Fruit fly (Drosophila melanogaster) whole organism, embryonic: ENCODE measurements around the gene bys.

Experiments
- BEAF-32 ChIP-seq: fragments of 200-800 bp; sonication (Bioruptor generic); optimal IDR thresholded peaks from 3 replicates; lab custom pipeline; 2017; ENCODE audit warnings: missing biosample characterization, missing genetic modification characterization, mild to moderate bottlenecking, moderate library complexity, missing genetic modification reagents
- Bteb2 ChIP-seq: fragments of 200-800 bp; sonication (Bioruptor generic); optimal IDR thresholded peaks from 2 replicates; lab custom pipeline; 2016; ENCODE audit warnings: missing biosample characterization, missing genetic modification characterization
- CG10274 ChIP-seq: fragments of 200-800 bp; sonication (Bioruptor generic); optimal IDR thresholded peaks from 3 replicates; lab custom pipeline; 2017; ENCODE audit warnings: missing biosample characterization, mild to moderate bottlenecking, missing genetic modification characterization
- CG10321 ChIP-seq: fragments of 200-800 bp; sonication (Bioruptor generic); IDR thresholded peaks from 2 replicates; pipeline ENCODE4 v1.3.6; 2022; ENCODE audit warnings: missing biosample characterization, missing genetic modification characterization
- CG10431 ChIP-seq: fragments of 200-800 bp; sonication (Bioruptor generic); optimal IDR thresholded peaks from 3 replicates; lab custom pipeline; 2018; ENCODE audit warnings: missing biosample characterization, mild to moderate bottlenecking, missing genetic modification characterization
- CG11398 ChIP-seq: fragments of 200-800 bp; sonication (Bioruptor generic); optimal IDR thresholded peaks from 2 replicates; lab custom pipeline; 2016; ENCODE audit warnings: missing biosample characterization, missing genetic modification characterization
- CG11560 ChIP-seq: fragments of 200-800 bp; sonication (Bioruptor generic); IDR thresholded peaks from 3 replicates; pipeline ENCODE4 v1.3.6; 2022; ENCODE audit warnings: missing biosample characterization, missing genetic modification characterization
- CG11723 ChIP-seq: fragments of 200-800 bp; sonication (Bioruptor generic); optimal IDR thresholded peaks from 2 replicates; lab custom pipeline; 2017; ENCODE audit warnings: missing biosample characterization, mild to moderate bottlenecking, missing genetic modification characterization
- CG12659 ChIP-seq: fragments of 200-800 bp; sonication (Bioruptor generic); optimal IDR thresholded peaks from 3 replicates; lab custom pipeline; 2017; ENCODE audit warnings: mild to moderate bottlenecking, missing biosample characterization, missing genetic modification reagents, missing genetic modification characterization
- CG12769 ChIP-seq: fragments of 200-800 bp; sonication (Bioruptor generic); optimal IDR thresholded peaks from 2 replicates; lab custom pipeline; 2019; ENCODE audit warnings: missing biosample characterization, mild to moderate bottlenecking, missing genetic modification characterization, moderate library complexity
- CG14860 ChIP-seq: fragments of 200-800 bp; sonication (Bioruptor generic); IDR thresholded peaks from 3 replicates; pipeline ENCODE4 v1.3.6; 2022; ENCODE audit warnings: missing biosample characterization, missing genetic modification characterization; ENCODE audit not compliant: partially characterized antibody
- CG16863 ChIP-seq: fragments of 200-800 bp; sonication (Bioruptor generic); optimal IDR thresholded peaks from 3 replicates; lab custom pipeline; 2016; ENCODE audit warnings: missing biosample characterization, missing genetic modification characterization
- CG17829 ChIP-seq: fragments of 200-800 bp; optimal IDR thresholded peaks from 2 replicates; lab custom pipeline; 2019; ENCODE audit warnings: missing biosample characterization, mild to moderate bottlenecking, missing genetic modification characterization, moderate library complexity
- CG2129 ChIP-seq: fragments of 200-800 bp; sonication (Bioruptor generic); IDR thresholded peaks from 2 replicates; pipeline ENCODE4 v1.3.6; 2022; ENCODE audit warnings: missing biosample characterization, missing genetic modification characterization; ENCODE audit not compliant: partially characterized antibody
- CG30403 ChIP-seq: fragments of 200-800 bp; sonication (Bioruptor generic); optimal IDR thresholded peaks from 3 replicates; lab custom pipeline; 2016; ENCODE audit warnings: missing biosample characterization, missing genetic modification characterization
- CG31224 ChIP-seq: fragments of 200-800 bp; sonication (Bioruptor generic); IDR thresholded peaks from 2 replicates; pipeline ENCODE4 v1.3.6; 2022; ENCODE audit warnings: missing biosample characterization, missing genetic modification characterization
- CG34422 ChIP-seq: fragments of 200-800 bp; sonication (Bioruptor generic); IDR thresholded peaks from 3 replicates; pipeline ENCODE4 v1.3.6; 2022; ENCODE audit warnings: missing biosample characterization, missing genetic modification characterization
- CG4404 ChIP-seq: fragments of 200-800 bp; sonication (Bioruptor generic); IDR thresholded peaks from 2 replicates; pipeline ENCODE4 v1.3.6; 2022; ENCODE audit warnings: missing biosample characterization, missing genetic modification characterization
- CG4820 ChIP-seq: fragments of 200-800 bp; sonication (Bioruptor generic); optimal IDR thresholded peaks from 3 replicates; lab custom pipeline; 2016; ENCODE audit warnings: missing biosample characterization, missing genetic modification characterization
- CG8290 ChIP-seq, 3 experiments: fragments of 200-800 bp; sonication (Bioruptor generic); optimal IDR thresholded peaks; 2 replicates each; lab custom pipeline; 2016 to 2019; ENCODE audit warnings: missing biosample characterization in 3 of 3, missing genetic modification characterization in 3 of 3, mild to moderate bottlenecking in 2 of 3, moderate library complexity in 1 of 3
- CG8478 ChIP-seq: fragments of >200 bp; optimal IDR thresholded peaks from 2 replicates; lab custom pipeline; 2018
- D ChIP-seq, 2 experiments: fragments of 200-800 bp in 1 of 2; fragments of >200 bp in 1 of 2; sonication (Bioruptor generic) in 1 of 2; optimal IDR thresholded peaks; 2 replicates in 1 of 2; 3 replicates in 1 of 2; lab custom pipeline; 2017; ENCODE audit warnings: mild to moderate bottlenecking in 1 of 2, missing biosample characterization in 1 of 2, missing genetic modification characterization in 1 of 2, missing genetic modification reagents in 1 of 2
- Dip3 ChIP-seq: fragments of 200-800 bp; sonication (Bioruptor generic); optimal IDR thresholded peaks from 3 replicates; lab custom pipeline; 2016; ENCODE audit warnings: missing biosample characterization, missing genetic modification characterization
- Dref ChIP-seq: fragments of 200-800 bp; sonication (Bioruptor generic); IDR thresholded peaks from 2 replicates; pipeline ENCODE4 v1.3.6; 2022; ENCODE audit warnings: missing biosample characterization, missing genetic modification characterization
- Ets97D ChIP-seq: fragments of 200-800 bp; sonication (Bioruptor generic); optimal IDR thresholded peaks from 3 replicates; lab custom pipeline; 2016; ENCODE audit warnings: missing biosample characterization, missing genetic modification characterization
- Fer2 ChIP-seq: fragments of 200-800 bp; sonication (Bioruptor generic); optimal IDR thresholded peaks from 2 replicates; lab custom pipeline; 2018; ENCODE audit warnings: missing biosample characterization, mild to moderate bottlenecking, missing genetic modification characterization, moderate library complexity
- Hr39 ChIP-seq: fragments of >200 bp; optimal IDR thresholded peaks from 2 replicates; lab custom pipeline; 2017
- Mad ChIP-seq: fragments of 200-800 bp; sonication (Bioruptor generic); optimal IDR thresholded peaks from 2 replicates; lab custom pipeline; 2016; ENCODE audit warnings: missing biosample characterization, missing genetic modification characterization
- Nf-YB ChIP-seq: fragments of 200-800 bp; sonication (Bioruptor generic); optimal IDR thresholded peaks from 3 replicates; lab custom pipeline; 2019; ENCODE audit warnings: missing biosample characterization, mild to moderate bottlenecking, missing genetic modification characterization, moderate library complexity
- Oaz ChIP-seq: fragments of 200-800 bp; sonication (Bioruptor generic); IDR thresholded peaks from 2 replicates; pipeline ENCODE4 v1.3.6; 2022; ENCODE audit warnings: missing biosample characterization, missing genetic modification characterization
- Scr ChIP-seq: fragments of 200-800 bp; sonication (Bioruptor generic); IDR thresholded peaks from 2 replicates; pipeline ENCODE4 v1.3.6; 2022; ENCODE audit warnings: missing biosample characterization, missing genetic modification characterization; ENCODE audit not compliant: partially characterized antibody
- Stat92E ChIP-seq, 3 experiments: fragments of >200 bp in 2 of 3; fragments of 200-800 bp in 1 of 3; sonication (Bioruptor generic) in 1 of 3; optimal IDR thresholded peaks; 2 replicates each; lab custom pipeline; 2017 to 2019; ENCODE audit warnings: missing biosample characterization in 3 of 3, missing genetic modification characterization in 3 of 3, mild to moderate bottlenecking in 1 of 3, moderate library complexity in 1 of 3
- al ChIP-seq: fragments of 200-800 bp; sonication (Bioruptor generic); IDR thresholded peaks from 2 replicates; pipeline ENCODE4 v1.3.6; 2022; ENCODE audit warnings: missing biosample characterization, missing genetic modification characterization
- bsh ChIP-seq, 2 experiments: fragments of 200-800 bp; sonication (Bioruptor generic); optimal IDR thresholded peaks; 2 replicates each; lab custom pipeline; 2017 to 2018; ENCODE audit warnings: mild to moderate bottlenecking in 2 of 2, missing biosample characterization in 2 of 2, missing genetic modification characterization in 2 of 2, moderate library complexity in 1 of 2
- chif ChIP-seq, 2 experiments: fragments of 200-800 bp; sonication (Bioruptor generic); optimal IDR thresholded peaks; 3 replicates each; lab custom pipeline; 2016; ENCODE audit warnings: missing biosample characterization in 2 of 2, missing genetic modification characterization in 2 of 2
- chn ChIP-seq: fragments of 200-800 bp; sonication (Bioruptor generic); optimal IDR thresholded peaks from 2 replicates; lab custom pipeline; 2016; ENCODE audit warnings: missing biosample characterization, missing genetic modification characterization
- grn ChIP-seq: fragments of 200-800 bp; sonication (Bioruptor generic); optimal IDR thresholded peaks from 3 replicates; lab custom pipeline; 2017; ENCODE audit warnings: missing biosample characterization, missing genetic modification characterization
- kay ChIP-seq: fragments of 200-800 bp; sonication (Bioruptor generic); optimal IDR thresholded peaks from 2 replicates; lab custom pipeline; 2016; ENCODE audit warnings: missing biosample characterization, missing genetic modification characterization
- ken ChIP-seq: fragments of 200-800 bp; sonication (Bioruptor generic); IDR thresholded peaks from 3 replicates; pipeline ENCODE4 v1.3.6; 2022; ENCODE audit warnings: missing biosample characterization, missing genetic modification characterization
- mirr ChIP-seq: fragments of 200-800 bp; sonication (Bioruptor generic); optimal IDR thresholded peaks from 3 replicates; lab custom pipeline; 2018; ENCODE audit warnings: missing biosample characterization, mild to moderate bottlenecking, missing genetic modification characterization
- pzg ChIP-seq: fragments of 200-800 bp; sonication (Bioruptor generic); optimal IDR thresholded peaks from 3 replicates; lab custom pipeline; 2018; ENCODE audit warnings: missing biosample characterization, mild to moderate bottlenecking, missing genetic modification characterization, moderate library complexity
- ro ChIP-seq: fragments of 200-800 bp; sonication (Bioruptor generic); IDR thresholded peaks from 2 replicates; pipeline ENCODE4 v1.3.6; 2022; ENCODE audit warnings: missing biosample characterization, missing genetic modification characterization
- scrt ChIP-seq: fragments of 200-800 bp; sonication (Bioruptor generic); optimal IDR thresholded peaks from 2 replicates; lab custom pipeline; 2018; ENCODE audit warnings: missing biosample characterization, mild to moderate bottlenecking, missing genetic modification characterization, moderate library complexity
- slou ChIP-seq: fragments of 200-800 bp; sonication (Bioruptor generic); optimal IDR thresholded peaks from 3 replicates; lab custom pipeline; 2016; ENCODE audit warnings: missing biosample characterization, missing genetic modification characterization
- stc ChIP-seq: fragments of 200-800 bp; sonication (Bioruptor generic); IDR thresholded peaks from 2 replicates; pipeline ENCODE4 v1.3.6; 2022; ENCODE audit warnings: missing biosample characterization, missing genetic modification characterization
- trem ChIP-seq: fragments of 200-800 bp; optimal IDR thresholded peaks from 3 replicates; lab custom pipeline; 2019; ENCODE audit warnings: missing biosample characterization, mild to moderate bottlenecking, missing genetic modification characterization, moderate library complexity
- wek ChIP-seq: fragments of 200-800 bp; sonication (Bioruptor generic); optimal IDR thresholded peaks from 3 replicates; lab custom pipeline; 2018; ENCODE audit warnings: missing biosample characterization, mild to moderate bottlenecking, missing genetic modification characterization, moderate library complexity
- zf30C ChIP-seq: fragments of 200-800 bp; sonication (Bioruptor generic); optimal IDR thresholded peaks from 3 replicates; lab custom pipeline; 2018; ENCODE audit warnings: missing biosample characterization, mild to moderate bottlenecking, missing genetic modification characterization

The bys gene

DNA sequence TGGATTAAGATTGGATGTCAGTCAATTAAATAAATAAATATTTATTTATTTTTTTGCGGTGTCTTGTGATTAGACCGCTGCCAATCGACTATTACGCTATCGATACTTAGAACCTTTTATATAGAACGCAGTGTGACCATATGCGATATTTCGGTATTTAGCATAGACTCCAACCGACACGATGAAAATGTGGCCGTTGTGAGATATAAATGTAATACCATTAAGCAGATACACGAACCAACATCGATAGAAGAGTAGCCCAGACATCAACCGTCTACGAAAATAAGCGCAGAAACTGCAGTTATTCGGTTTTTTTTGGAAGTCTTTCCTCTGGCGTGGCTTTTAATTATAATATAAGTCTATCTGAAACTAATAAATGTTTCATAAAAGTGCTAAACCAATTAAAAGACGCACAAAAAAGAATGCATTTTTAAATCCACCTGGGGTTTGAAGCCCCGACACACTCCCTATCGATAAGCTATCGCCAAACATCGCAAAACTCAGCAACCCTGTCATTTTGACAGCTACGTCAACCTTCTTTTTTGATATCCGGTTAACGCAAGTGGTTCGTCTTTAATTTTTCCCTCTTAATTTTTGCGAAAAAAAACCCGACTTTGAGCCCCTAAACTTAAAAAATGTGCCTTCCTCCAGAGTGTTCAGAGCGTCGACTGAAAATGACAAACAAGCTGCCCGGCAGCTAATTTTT, 31.7 kb downstream of the bys start, which contains the start of the genes Dhdds and RpS14a (continued):
- peak; percentile 41 for TF ChIP-seq scrt (GFP tag; lab: Kevin White, UChicago)
- peak; percentile 61 for TF ChIP-seq CG30403 (GFP tag; lab: Kevin White, UChicago)
- TF ChIP-seq CG12659 (GFP tag; lab: Kevin White, UChicago), result peak; percentile 86
- no peak for TF ChIP-seq CG12769
- TF ChIP-seq D (optimal IDR thresholded peaks at IDR 0.05; lab: Kevin White, UChicago), result no peak
- TF ChIP-seq D (GFP tag; optimal IDR thresholded peaks at IDR 0.05; lab: Kevin White, UChicago), result peak; percentile 62
- no peak for TF ChIP-seq kay
- TF ChIP-seq CG4404, result no peak
- peak; percentile 33 for TF ChIP-seq CG10274 (GFP tag; lab: Kevin White, UChicago)
- TF ChIP-seq CG8478 (lab: Kevin White, UChicago), result peak; percentile 86
- TF ChIP-seq wek (GFP tag; lab: Kevin White, UChicago), result peak; percentile 17
- no peak for TF ChIP-seq ro (GFP tag; lab: Robert Waterston, UW)
- TF ChIP-seq trem (tag; lab: Kevin White, UChicago), result peak; percentile 74
- TF ChIP-seq CG11398 (GFP tag; lab: Kevin White, UChicago), result peak; percentile 25
- TF ChIP-seq Hr39, result no peak
- TF ChIP-seq ken (GFP tag; lab: Robert Waterston, UW), result peak; percentile 4; the same call in 1 of the 3 replicates
- TF ChIP-seq mirr, result no peak
- TF ChIP-seq CG34422 (GFP tag; lab: Robert Waterston, UW), result peak; percentile 23; the same call in 1 of the 3 replicates
- peak; percentile 12 to 59 for TF ChIP-seq chif (GFP tag; optimal IDR thresholded peaks at IDR 0.05; lab: Kevin White, UChicago)
- no peak for TF ChIP-seq al (GFP tag; lab: Robert Waterston, UW)
- TF ChIP-seq Dip3 (GFP tag; lab: Kevin White, UChicago), result no peak
- TF ChIP-seq Scr (GFP tag; lab: Robert Waterston, UW), result peak; percentile 88
- peak in 1 of 2 experiments; percentile 25 for TF ChIP-seq bsh (GFP tag; optimal IDR thresholded peaks at IDR 0.05; lab: Kevin White, UChicago)
- peak; percentile 5 for TF ChIP-seq Mad
- peak; percentile 99 for TF ChIP-seq Ets97D
- no peak for TF ChIP-seq Oaz
- peak; percentile 98 for TF ChIP-seq BEAF-32
- peak in 1 of 3 experiments; percentile 44 for TF ChIP-seq Stat92E (GFP tag; optimal IDR thresholded peaks at IDR 0.05; lab: Kevin White, UChicago)
- TF ChIP-seq CG10431 (GFP tag; lab: Kevin White, UChicago), result peak; percentile 74
- no peak for TF ChIP-seq zf30C (GFP tag; lab: Kevin White, UChicago)
- TF ChIP-seq chn (GFP tag; lab: Kevin White, UChicago), result no peak
- TF ChIP-seq CG11723, result peak; percentile 55
- peak; percentile 37; the same call in 1 of the 2 replicates for TF ChIP-seq CG31224 (GFP tag; lab: Robert Waterston, UW)
- peak; percentile 18 for TF ChIP-seq Nf-YB
- TF ChIP-seq CG16863 (GFP tag; lab: Kevin White, UChicago), result peak; percentile 5
- TF ChIP-seq grn (GFP tag; lab: Kevin White, UChicago), result peak; percentile 5
- TF ChIP-seq slou, result peak; percentile 51
- TF ChIP-seq Bteb2 (GFP tag; lab: Kevin White, UChicago), result peak; percentile 30
- TF ChIP-seq CG10321 (GFP tag; lab: Robert Waterston, UW), result no peak
- TF ChIP-seq CG11560 (tag; lab: Robert Waterston, UW), result peak; percentile 70; the same call in 2 of the 3 replicates
- peak; percentile 47; the same call in 1 of the 2 replicates for TF ChIP-seq CG2129 (GFP tag; lab: Robert Waterston, UW)
- TF ChIP-seq CG8290 (GFP tag; optimal IDR thresholded peaks at IDR 0.05; lab: Kevin White, UChicago), result peak; percentile 56
- peak; percentile 17 to 35 for TF ChIP-seq CG8290 (tag; optimal IDR thresholded peaks at IDR 0.05; lab: Kevin White, UChicago)
- peak; percentile 44 for TF ChIP-seq CG17829 (tag; lab: Kevin White, UChicago)
- TF ChIP-seq CG14860 (GFP tag; lab: Robert Waterston, UW), result peak; percentile 48; the same call in 2 of the 3 replicates
- peak; percentile 73 for TF ChIP-seq Dref
- no peak for TF ChIP-seq Fer2 (tag; lab: Kevin White, UChicago)
- no peak for TF ChIP-seq stc
- peak; percentile 58 for TF ChIP-seq CG4820 (GFP tag; lab: Kevin White, UChicago)
- peak; percentile 85 for TF ChIP-seq pzg (GFP tag; lab: Kevin White, UChicago)
